Worm (Caenorhabditis elegans) whole organism, young adult: ENCODE results near the gene ugt-67.

Source experiments
- F39B2.1 ChIP-seq: fragments of 200-800 bp; sonication (Bioruptor generic); IDR thresholded peaks from 2 replicates; pipeline ENCODE4 v1.3.6; 2022; ENCODE audit warnings: missing genetic modification reagents, missing genetic modification characterization, missing compliant biosample characterization
- ZK185.1 ChIP-seq: sonication (generic microtip); optimal IDR thresholded peaks from 2 replicates; lab custom pipeline; 2016; ENCODE audit warnings: mild to moderate bottlenecking, missing genetic modification characterization, missing compliant biosample characterization; ENCODE audit not compliant: poor library complexity, severe bottlenecking
- die-1 ChIP-seq: sonication (generic microtip); optimal IDR thresholded peaks from 2 replicates; lab custom pipeline; 2016; ENCODE audit warnings: missing genotype, mild to moderate bottlenecking, missing genetic modification characterization, missing compliant biosample characterization
- him-1 ChIP-seq: sonication (generic microtip); optimal IDR thresholded peaks from 2 replicates; lab custom pipeline; 2016; ENCODE audit warnings: missing genotype, missing genetic modification reagents, missing genetic modification characterization, missing compliant biosample characterization
- hsf-1 ChIP-seq: fragments of 200-800 bp; sonication (Bioruptor generic); IDR thresholded peaks from 2 replicates; pipeline ENCODE4 v1.3.6; 2022; ENCODE audit warnings: missing genetic modification reagents, missing genetic modification characterization, missing compliant biosample characterization
- pha-4 ChIP-seq: fragments of 150-350 bp; sonication (generic microtip); optimal IDR thresholded peaks from 2 replicates; lab custom pipeline; 2014; ENCODE audit warnings: missing biosample characterization, missing genetic modification reagents, missing genetic modification characterization
- rpc-1 ChIP-seq, 2 experiments: fragments of 150-350 bp in 1 of 2; sonication (generic microtip) in 1 of 2; optimal IDR thresholded peaks; 2 replicates each; lab custom pipeline; 2014 to 2018; ENCODE audit warnings: missing biosample characterization in 1 of 2, missing genetic modification characterization in 1 of 2, missing genetic modification reagents in 1 of 2, missing genotype in 1 of 2
- snpc-4 ChIP-seq, 5 experiments: fragments of 150-350 bp in 1 of 5; sonication (generic microtip) in 4 of 5; optimal IDR thresholded peaks; 2 replicates each; lab custom pipeline; 2014 to 2018; ENCODE audit warnings: missing genetic modification characterization in 5 of 5, missing biosample characterization in 3 of 5, antibody characterized with exemption in 2 of 5, mild to moderate bottlenecking in 2 of 5, missing compliant biosample characterization in 2 of 5, missing genotype in 2 of 5, moderate library complexity in 2 of 5, missing genetic modification reagents in 1 of 5
- ztf-25 ChIP-seq: fragments of 200-800 bp; sonication (Bioruptor generic); IDR thresholded peaks from 2 replicates; pipeline ENCODE4 v1.3.6; 2022; ENCODE audit warnings: missing genetic modification reagents, missing genetic modification characterization, missing compliant biosample characterization

- no peak for TF ChIP-seq ZK185.1 (tag; lab: Kevin White, UChicago)
- TF ChIP-seq die-1 (tag; lab: Kevin White, UChicago): no peak
- TF ChIP-seq snpc-4 (GFP tag; optimal IDR thresholded peaks at IDR 0.05; lab: Kevin White, UChicago): no peak
- no peak for TF ChIP-seq snpc-4 (tag; optimal IDR thresholded peaks at IDR 0.05; lab: Kevin White, UChicago)
- no peak for TF ChIP-seq rpc-1 (optimal IDR thresholded peaks at IDR 0.05; lab: Kevin White, UChicago)
- TF ChIP-seq rpc-1 (tag; optimal IDR thresholded peaks at IDR 0.05; lab: Kevin White, UChicago): no peak
- no peak for TF ChIP-seq him-1 (tag; lab: Kevin White, UChicago)
- TF ChIP-seq pha-4: no peak
- no peak for TF ChIP-seq ztf-25 (GFP tag; lab: Robert Waterston, UW)
- TF ChIP-seq hsf-1 (GFP tag; lab: Robert Waterston, UW): no peak
- no peak for TF ChIP-seq F39B2.1 (GFP tag; lab: Robert Waterston, UW)
These were observed 43.0 kb downstream of the ugt-67 start, which contains the start of gene str-211 for ce11 chrV:4944219-4944618.
